Fruit fly (Drosophila melanogaster) whole organism, embryonic: Measurements from ENCODE around the gene Snapin.

Source experiments
- Awh ChIP-seq: fragments of 200-800 bp; sonication (Bioruptor generic); IDR thresholded peaks from 2 replicates; pipeline ENCODE4, ENCODE4 v1.3.6; 2022; ENCODE audit warnings: missing biosample characterization, missing genetic modification characterization
- CG11560 ChIP-seq: fragments of 200-800 bp; sonication (Bioruptor generic); IDR thresholded peaks from 3 replicates; pipeline ENCODE4 v1.3.6; 2022; ENCODE audit warnings: missing biosample characterization, missing genetic modification characterization
- CG12942 ChIP-seq: fragments of 200-800 bp; sonication (Bioruptor generic); optimal IDR thresholded peaks from 3 replicates; lab custom pipeline; 2016; ENCODE audit warnings: missing biosample characterization, missing genetic modification characterization
- CG13424 ChIP-seq: fragments of 200-800 bp; sonication (Bioruptor generic); optimal IDR thresholded peaks from 2 replicates; lab custom pipeline; 2019; ENCODE audit warnings: missing biosample characterization, mild to moderate bottlenecking, missing genetic modification characterization, moderate library complexity
- CG13775 ChIP-seq: fragments of 200-800 bp; sonication (Bioruptor generic); optimal IDR thresholded peaks from 3 replicates; lab custom pipeline; 2017; ENCODE audit warnings: missing biosample characterization, mild to moderate bottlenecking, missing genetic modification characterization
- CG1529 ChIP-seq: fragments of 200-800 bp; sonication (Bioruptor generic); optimal IDR thresholded peaks from 3 replicates; lab custom pipeline; 2018; ENCODE audit warnings: missing biosample characterization, missing genetic modification characterization
- CG17359 ChIP-seq: fragments of 200-800 bp; sonication (Bioruptor generic); optimal IDR thresholded peaks from 3 replicates; lab custom pipeline; 2018; ENCODE audit warnings: missing biosample characterization, mild to moderate bottlenecking, missing genetic modification characterization, moderate library complexity
- CG18764 ChIP-seq: fragments of 200-800 bp; sonication (Bioruptor generic); optimal IDR thresholded peaks from 3 replicates; lab custom pipeline; 2016; ENCODE audit warnings: missing biosample characterization, missing genetic modification characterization
- CG2116 ChIP-seq: fragments of 200-800 bp; sonication (Bioruptor generic); optimal IDR thresholded peaks from 3 replicates; lab custom pipeline; 2018; ENCODE audit warnings: missing biosample characterization, mild to moderate bottlenecking, missing genetic modification characterization
- CG30020 ChIP-seq: fragments of 200-800 bp; optimal IDR thresholded peaks from 2 replicates; lab custom pipeline; 2019; ENCODE audit warnings: missing biosample characterization, mild to moderate bottlenecking, missing genetic modification characterization, moderate library complexity
- CG31388 ChIP-seq: fragments of 200-800 bp; sonication (Bioruptor generic); optimal IDR thresholded peaks from 2 replicates; lab custom pipeline; 2016; ENCODE audit warnings: missing biosample characterization, missing genetic modification characterization
- CG33557 ChIP-seq: fragments of 200-800 bp; sonication (Bioruptor generic); optimal IDR thresholded peaks from 2 replicates; lab custom pipeline; 2019; ENCODE audit warnings: missing biosample characterization, mild to moderate bottlenecking, missing genetic modification characterization, moderate library complexity
- CG6689 ChIP-seq: fragments of 200-800 bp; sonication (Bioruptor generic); IDR thresholded peaks from 2 replicates; pipeline ENCODE4 v1.3.6; 2022; ENCODE audit warnings: missing biosample characterization, missing genetic modification characterization
- CG6854 ChIP-seq: fragments of 200-800 bp; sonication (Bioruptor generic); optimal IDR thresholded peaks from 3 replicates; lab custom pipeline; 2017; ENCODE audit warnings: missing biosample characterization, mild to moderate bottlenecking, missing genetic modification characterization
- CG7556 ChIP-seq: fragments of 200-800 bp; sonication (Bioruptor generic); optimal IDR thresholded peaks from 2 replicates; lab custom pipeline; 2017; ENCODE audit warnings: missing biosample characterization, mild to moderate bottlenecking, missing genetic modification characterization
- CG7745 ChIP-seq: fragments of 200-800 bp; sonication (Bioruptor generic); optimal IDR thresholded peaks from 2 replicates; lab custom pipeline; 2018; ENCODE audit warnings: missing biosample characterization, mild to moderate bottlenecking, missing genetic modification characterization, moderate library complexity
- CG7786 ChIP-seq: fragments of 200-800 bp; sonication (Bioruptor generic); optimal IDR thresholded peaks from 2 replicates; lab custom pipeline; 2016; ENCODE audit warnings: missing biosample characterization, missing genetic modification characterization
- CG9727 ChIP-seq: fragments of 200-800 bp; sonication (Bioruptor generic); optimal IDR thresholded peaks from 3 replicates; lab custom pipeline; 2017; ENCODE audit warnings: missing biosample characterization, mild to moderate bottlenecking, missing genetic modification characterization
- Chrac-16 ChIP-seq: fragments of 200-800 bp; sonication (Bioruptor generic); optimal IDR thresholded peaks from 3 replicates; lab custom pipeline; 2016; ENCODE audit warnings: missing biosample characterization, missing genetic modification characterization
- CrebB ChIP-seq: fragments of 200-800 bp; sonication (Bioruptor generic); optimal IDR thresholded peaks from 3 replicates; lab custom pipeline; 2018; ENCODE audit warnings: missing biosample characterization, mild to moderate bottlenecking, missing genetic modification characterization
- D19A ChIP-seq: fragments of 200-800 bp; optimal IDR thresholded peaks from 3 replicates; lab custom pipeline; 2019; ENCODE audit warnings: missing biosample characterization, mild to moderate bottlenecking, missing genetic modification characterization, moderate library complexity
- ERR ChIP-seq: fragments of 200-800 bp; sonication (Bioruptor generic); optimal IDR thresholded peaks from 2 replicates; lab custom pipeline; 2016; ENCODE audit warnings: missing biosample characterization, missing genetic modification characterization
- Ets97D ChIP-seq: fragments of 200-800 bp; sonication (Bioruptor generic); optimal IDR thresholded peaks from 3 replicates; lab custom pipeline; 2016; ENCODE audit warnings: missing biosample characterization, missing genetic modification characterization
- H2.0 ChIP-seq: fragments of 200-800 bp; sonication (Bioruptor generic); IDR thresholded peaks from 2 replicates; pipeline ENCODE4 v1.3.6; 2022; ENCODE audit warnings: missing biosample characterization, missing genetic modification characterization
- MTF-1 ChIP-seq: fragments of 200-800 bp; sonication (Bioruptor generic); optimal IDR thresholded peaks from 2 replicates; lab custom pipeline; 2018; ENCODE audit warnings: missing biosample characterization, mild to moderate bottlenecking, missing genetic modification characterization, borderline replicate concordance
- Med ChIP-seq: fragments of 200-800 bp; sonication (Bioruptor generic); peaks from one replicate; lab custom pipeline; 2016; ENCODE audit warnings: missing biosample characterization, missing genetic modification characterization, mild to moderate bottlenecking, inconsistent platforms, moderate library complexity
- Nf-YC ChIP-seq: fragments of 200-800 bp; optimal IDR thresholded peaks from 3 replicates; lab custom pipeline; 2019; ENCODE audit warnings: missing biosample characterization, mild to moderate bottlenecking, missing genetic modification characterization, moderate library complexity
- Scr ChIP-seq: fragments of 200-800 bp; sonication (Bioruptor generic); IDR thresholded peaks from 2 replicates; pipeline ENCODE4 v1.3.6; 2022; ENCODE audit warnings: missing biosample characterization, missing genetic modification characterization; ENCODE audit not compliant: partially characterized antibody
- Sin3A ChIP-seq: fragments of >200 bp; optimal IDR thresholded peaks from 2 replicates; lab custom pipeline; 2018
- Ssrp ChIP-seq: fragments of 200-800 bp; sonication (Bioruptor generic); optimal IDR thresholded peaks from 2 replicates; lab custom pipeline; 2018; ENCODE audit warnings: missing biosample characterization, mild to moderate bottlenecking, missing genetic modification characterization, moderate library complexity
- TFAM ChIP-seq: fragments of 200-800 bp; sonication (Bioruptor generic); optimal IDR thresholded peaks from 2 replicates; lab custom pipeline; 2017; ENCODE audit warnings: missing biosample characterization, missing genetic modification characterization, inconsistent platforms
- ci ChIP-seq: fragments of 200-800 bp; sonication (Bioruptor generic); IDR thresholded peaks from 3 replicates; pipeline ENCODE4 v1.3.6; 2022; ENCODE audit warnings: missing biosample characterization, missing genetic modification characterization
- dan ChIP-seq: fragments of 200-800 bp; sonication (Bioruptor generic); IDR thresholded peaks from 2 replicates; pipeline ENCODE4 v1.3.6; 2022; ENCODE audit warnings: missing biosample characterization, missing genetic modification characterization
- dysf ChIP-seq: fragments of 200-800 bp; sonication (Bioruptor generic); IDR thresholded peaks from 3 replicates; pipeline ENCODE4 v1.3.6; 2022; ENCODE audit warnings: missing biosample characterization, missing genetic modification characterization
- ewg ChIP-seq: fragments of 200-800 bp; sonication (Bioruptor generic); optimal IDR thresholded peaks from 3 replicates; lab custom pipeline; 2017; ENCODE audit warnings: mild to moderate bottlenecking, missing biosample characterization, missing genetic modification reagents, missing genetic modification characterization
- fu2 ChIP-seq: fragments of 200-800 bp; sonication (Bioruptor generic); optimal IDR thresholded peaks from 2 replicates; lab custom pipeline; 2016; ENCODE audit warnings: missing biosample characterization, missing genetic modification characterization
- gem ChIP-seq: fragments of 200-800 bp; sonication (Bioruptor generic); optimal IDR thresholded peaks from 2 replicates; lab custom pipeline; 2019; ENCODE audit warnings: missing biosample characterization, mild to moderate bottlenecking, missing genetic modification characterization, moderate library complexity
- kay ChIP-seq: fragments of 200-800 bp; sonication (Bioruptor generic); optimal IDR thresholded peaks from 2 replicates; lab custom pipeline; 2016; ENCODE audit warnings: missing biosample characterization, missing genetic modification characterization
- klu ChIP-seq: fragments of 200-800 bp; sonication (Bioruptor generic); IDR thresholded peaks from 2 replicates; pipeline ENCODE4 v1.3.6; 2022; ENCODE audit warnings: missing biosample characterization, missing genetic modification characterization
- knrl ChIP-seq: fragments of 200-800 bp; sonication (Bioruptor generic); IDR thresholded peaks from 3 replicates; pipeline ENCODE4 v1.3.6; 2022; ENCODE audit warnings: missing biosample characterization, missing genetic modification characterization; ENCODE audit not compliant: partially characterized antibody
- p53 ChIP-seq: fragments of 200-800 bp; sonication (Bioruptor generic); optimal IDR thresholded peaks from 2 replicates; lab custom pipeline; 2016; ENCODE audit warnings: missing biosample characterization, missing genetic modification characterization
- pros ChIP-seq: fragments of 200-800 bp; sonication (Bioruptor generic); optimal IDR thresholded peaks from 3 replicates; lab custom pipeline; 2019; ENCODE audit warnings: missing biosample characterization, mild to moderate bottlenecking, missing genetic modification characterization, moderate library complexity
- schlank ChIP-seq: fragments of 200-800 bp; sonication (Bioruptor generic); optimal IDR thresholded peaks from 2 replicates; lab custom pipeline; 2018; ENCODE audit warnings: missing biosample characterization, mild to moderate bottlenecking, missing genetic modification characterization
- sisA ChIP-seq: fragments of 200-800 bp; sonication (Bioruptor generic); IDR thresholded peaks from 2 replicates; pipeline ENCODE4 v1.3.6; 2022; ENCODE audit warnings: missing biosample characterization, missing genetic modification characterization
- ssp ChIP-seq: fragments of 200-800 bp; sonication (Bioruptor generic); IDR thresholded peaks from 2 replicates; pipeline ENCODE4 v1.3.6; 2022; ENCODE audit warnings: missing biosample characterization, missing genetic modification characterization
- sug ChIP-seq: fragments of 200-800 bp; optimal IDR thresholded peaks from 2 replicates; lab custom pipeline; 2019; ENCODE audit warnings: missing biosample characterization, mild to moderate bottlenecking, missing genetic modification characterization, moderate library complexity
- tio ChIP-seq: fragments of 200-800 bp; sonication (Bioruptor generic); optimal IDR thresholded peaks from 2 replicates; lab custom pipeline; 2017; ENCODE audit warnings: missing biosample characterization, missing genetic modification characterization, inconsistent platforms
- tll ChIP-seq, 2 experiments: fragments of 200-800 bp in 1 of 2; fragments of >200 bp in 1 of 2; sonication (Bioruptor generic) in 1 of 2; optimal IDR thresholded peaks; 2 replicates each; lab custom pipeline; 2017 to 2019; ENCODE audit warnings: missing biosample characterization in 2 of 2, missing genetic modification characterization in 2 of 2, mild to moderate bottlenecking in 1 of 2, moderate library complexity in 1 of 2
- ttk ChIP-seq: fragments of 200-800 bp; sonication (Bioruptor generic); IDR thresholded peaks from 2 replicates; pipeline ENCODE4 v2.1.2; 2022; ENCODE audit warnings: missing biosample characterization, missing genetic modification characterization
- wdn ChIP-seq: fragments of 200-800 bp; sonication (Bioruptor generic); IDR thresholded peaks from 2 replicates; pipeline ENCODE4 v1.3.6; 2022; ENCODE audit warnings: missing biosample characterization, missing genetic modification characterization

The Snapin gene

dm6 chr2L:2750337-2751084 lies 9.0 kb downstream of the Snapin start (continued):
- TF ChIP-seq Ets97D (GFP tag; lab: Kevin White, UChicago) (peak; percentile 53), CG7745 (tag; lab: Kevin White, UChicago) (no peak), CG6689 (GFP tag; lab: Robert Waterston, UW) (no peak), CG7556 (GFP tag; lab: Kevin White, UChicago) (peak; percentile 84), CG7786 (GFP tag; lab: Kevin White, UChicago) (peak; percentile 76), knrl (GFP tag; lab: Robert Waterston, UW) (no peak), CG13424 (peak; percentile 73), CG1529 (GFP tag; lab: Kevin White, UChicago) (peak; percentile 57), Chrac-16 (peak; percentile 70), Nf-YC (peak; percentile 65), CG11560 (no peak), CG18764 (GFP tag; lab: Kevin White, UChicago) (peak; percentile 67), CG9727 (GFP tag; lab: Kevin White, UChicago) (peak; percentile 81), MTF-1 (GFP tag; lab: Kevin White, UChicago) (peak; percentile 73), ewg (GFP tag; lab: Kevin White, UChicago) (peak; percentile 54), gem (peak; percentile 88), Med (GFP tag; lab: Kevin White, UChicago) (peak; percentile 98), fu2 (peak; percentile 69), schlank (peak; percentile 77), Scr (no peak), dan (GFP tag; lab: Robert Waterston, UW) (no peak), sug (tag; lab: Kevin White, UChicago) (peak; percentile 65), CG2116 (GFP tag; lab: Kevin White, UChicago) (peak; percentile 27), p53 (GFP tag; lab: Kevin White, UChicago) (no peak), tll (GFP tag; optimal IDR thresholded peaks at IDR 0.05; lab: Kevin White, UChicago) (peak in 1 of 2 experiments; percentile 1), kay (GFP tag; lab: Kevin White, UChicago) (peak; percentile 79), CG12942 (GFP tag; lab: Kevin White, UChicago) (peak; percentile 48), TFAM (GFP tag; lab: Kevin White, UChicago) (no peak), sisA (GFP tag; lab: Robert Waterston, UW) (no peak), ssp (GFP tag; lab: Robert Waterston, UW) (no peak), ttk (GFP tag; lab: Robert Waterston, UW) (no peak), ERR (peak; percentile 75), pros (GFP tag; lab: Kevin White, UChicago) (peak; percentile 31), CrebB (tag; lab: Kevin White, UChicago) (peak; percentile 77), CG17359 (tag; lab: Kevin White, UChicago) (peak; percentile 84), klu (GFP tag; lab: Robert Waterston, UW) (no peak), Sin3A (lab: Kevin White, UChicago) (no peak), Ssrp (peak; percentile 60), ci (GFP tag; lab: Robert Waterston, UW) (no peak), dysf (GFP tag; lab: Robert Waterston, UW) (no peak), wdn (GFP tag; lab: Robert Waterston, UW) (no peak), D19A (tag; lab: Kevin White, UChicago) (peak; percentile 93), H2.0 (no peak), tio (GFP tag; lab: Kevin White, UChicago) (peak; percentile 12), CG31388 (GFP tag; lab: Kevin White, UChicago) (no peak), CG30020 (tag; lab: Kevin White, UChicago) (peak; percentile 4), CG13775 (GFP tag; lab: Kevin White, UChicago) (peak; percentile 45), Awh (GFP tag; lab: Robert Waterston, UW) (no peak), CG33557 (GFP tag; lab: Kevin White, UChicago) (peak; percentile 33), CG6854 (GFP tag; lab: Kevin White, UChicago) (peak; percentile 76)
